Worm (Caenorhabditis elegans): Measurements from ENCODE around the gene B0334.4.
A peak's percentile ranks its signal among the peaks of the same experiment; 100 is the strongest.

B0334.4 gene

ce11 chrII:11545299-11545951 lies 49.9 kb downstream of the B0334.4 start, which contains the start of gene dnj-13 (continued):
- TF ChIP-seq F33H1.4 (GFP tag; IDR thresholded peaks at IDR 0.05) (peak; percentile 83), tbp1 (GFP tag; optimal IDR thresholded peaks at IDR 0.05) (peak; percentile 76), lir-1 (GFP tag; conservative IDR thresholded peaks at IDR 0.05) (peak; percentile 91), ceh-58 (GFP tag; IDR thresholded peaks at IDR 0.05) (0 out of 2 replicates have a peak, but pooled peaks have one; percentile 81), unc-130 (GFP tag; optimal IDR thresholded peaks at IDR 0.05) (peak; percentile 35), snpc-4 (GFP tag; optimal IDR thresholded peaks at IDR 0.05) (peak; percentile 24), snpc-4 (tag; optimal IDR thresholded peaks at IDR 0.05) (peak in 3 of 4 experiments; percentile 53 to 82 (median 74)), C17E4.6 (GFP tag; IDR thresholded peaks at IDR 0.05) (peak; percentile 94), efl-1 (GFP tag; optimal IDR thresholded peaks at IDR 0.05) (peak; percentile 54), ama-1 (optimal IDR thresholded peaks at IDR 0.05) (peak; percentile 70), ama-1 (GFP tag; optimal IDR thresholded peaks at IDR 0.05) (peak in 1 of 2 experiments; percentile 28), cebp-2 (GFP tag; IDR thresholded peaks at IDR 0.05) (peak; percentile 92), ztf-25 (GFP tag; IDR thresholded peaks at IDR 0.05) (peak; percentile 85; the same call in 1 of the 2 replicates), B0019.2 (GFP tag; conservative IDR thresholded peaks at IDR 0.05) (peak; percentile 54; the same call in 1 of the 2 replicates), hsf-1 (GFP tag; IDR thresholded peaks at IDR 0.05) (peak; percentile 100), nhr-90 (tag; optimal IDR thresholded peaks at IDR 0.05) (peak; percentile 49), gei-17 (GFP tag; optimal IDR thresholded peaks at IDR 0.05) (peak; percentile 86), lin-40 (tag; optimal IDR thresholded peaks at IDR 0.05) (peak; percentile 98), C06A6.2 (GFP tag; conservative IDR thresholded peaks at IDR 0.05) (peak; percentile 89), ceh-100 (GFP tag; IDR thresholded peaks at IDR 0.05) (peak; percentile 93), bed-1 (GFP tag; IDR thresholded peaks at IDR 0.05) (no peak), ceh-27 (GFP tag; optimal IDR thresholded peaks at IDR 0.05) (peak; percentile 97), T07F8.4 (tag; optimal IDR thresholded peaks at IDR 0.05) (no peak), sea-2 (GFP tag; IDR thresholded peaks at IDR 0.05) (peak; percentile 88), mel-28 (tag; optimal IDR thresholded peaks at IDR 0.05; ENCODE audit: borderline replicate concordance) (peak; percentile 60), hmg-20 (GFP tag; IDR thresholded peaks at IDR 0.05) (peak; percentile 84), dox-1 (GFP tag; IDR thresholded peaks at IDR 0.05) (peak; percentile 97), Y79H2A.3 (GFP tag; conservative IDR thresholded peaks at IDR 0.05) (peak; percentile 85), F22D6.2 (tag; optimal IDR thresholded peaks at IDR 0.05) (peak; percentile 81), him-1 (tag; optimal IDR thresholded peaks at IDR 0.05) (no peak), ccch-3 (GFP tag; optimal IDR thresholded peaks at IDR 0.05) (no peak), aptf-2 (GFP tag; conservative IDR thresholded peaks at IDR 0.05) (peak; percentile 73), rcor-1 (GFP tag; IDR thresholded peaks at IDR 0.05) (peak; percentile 94), egl-18 (GFP tag; IDR thresholded peaks at IDR 0.05) (peak; percentile 92), mcd-1 (GFP tag; IDR thresholded peaks at IDR 0.05) (peak; percentile 99), snpc-1.1 (tag; optimal IDR thresholded peaks at IDR 0.05; ENCODE audit: insufficient read depth) (no peak), sdz-38 (tag; optimal IDR thresholded peaks at IDR 0.05) (no peak), K12H6.12 (tag; optimal IDR thresholded peaks at IDR 0.05) (peak; percentile 95), F10E7.11 (tag; optimal IDR thresholded peaks at IDR 0.05) (peak; percentile 94), Y95B8A.8 (GFP tag; IDR thresholded peaks at IDR 0.05) (peak; percentile 95), let-607 (tag; optimal IDR thresholded peaks at IDR 0.05) (peak; percentile 72 to 86), die-1 (tag; optimal IDR thresholded peaks at IDR 0.05) (peak; percentile 52), F57C9.4 (tag; optimal IDR thresholded peaks at IDR 0.05) (no peak), zfh-2 (GFP tag; conservative IDR thresholded peaks at IDR 0.05) (peak; percentile 86; the same call in 1 of the 2 replicates), nhr-179 (tag; optimal IDR thresholded peaks at IDR 0.05) (no peak), F23B12.7 (tag; optimal IDR thresholded peaks at IDR 0.05; ENCODE audit: insufficient read depth) (peak; percentile 87), ceh-91 (GFP tag; IDR thresholded peaks at IDR 0.05) (peak; percentile 83), F55B11.4 (tag; optimal IDR thresholded peaks at IDR 0.05; ENCODE audit: borderline replicate concordance, insufficient read depth) (no peak)
